Worm (Caenorhabditis elegans): ENCODE measurements around the gene F47D12.6.

ce11 chrIII:6245728-6246127, 41.4 kb downstream of the F47D12.6 start, which contains the start of gene bcas-2:
- no peak for TF ChIP-seq rnt-1 (tag; optimal IDR thresholded peaks at IDR 0.05)
- no peak for TF ChIP-seq ama-1 (optimal IDR thresholded peaks at IDR 0.05)
- TF ChIP-seq ceh-14 (tag; optimal IDR thresholded peaks at IDR 0.05): no peak
- no peak for TF ChIP-seq unc-55 (GFP tag; optimal IDR thresholded peaks at IDR 0.05)
- no peak for TF ChIP-seq ceh-45 (GFP tag; IDR thresholded peaks at IDR 0.05)
- no peak for TF ChIP-seq ceh-48 (tag; optimal IDR thresholded peaks at IDR 0.05)
